Worm (Caenorhabditis elegans): ENCODE measurements around the gene T26C12.3.

DNA sequence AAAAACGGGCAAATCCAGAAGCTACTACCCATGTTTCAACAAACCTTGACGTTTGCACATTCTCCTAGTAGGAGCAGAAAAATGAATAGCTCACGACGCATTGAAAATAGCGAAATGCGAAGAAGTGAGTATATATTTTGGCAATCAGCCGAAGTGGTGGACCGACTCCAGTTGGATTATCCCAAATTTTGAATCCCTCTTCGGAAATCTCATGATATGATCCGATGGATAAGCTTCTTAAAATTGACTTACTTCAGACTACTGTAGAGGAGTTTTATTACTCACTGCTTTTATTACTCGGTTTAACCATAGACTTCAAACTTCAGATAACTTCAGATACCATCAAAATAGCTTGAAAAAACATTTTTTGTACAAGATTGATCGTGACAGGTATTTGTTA is 16.0 kb upstream of the T26C12.3 start, which contains the start of gene gcy-23:
- TF ChIP-seq snpc-4 (tag; optimal IDR thresholded peaks at IDR 0.05), result no peak
- no peak for TF ChIP-seq C34F6.9 (tag; optimal IDR thresholded peaks at IDR 0.05)
- TF ChIP-seq sma-3 (GFP tag; optimal IDR thresholded peaks at IDR 0.05), result no peak
- no peak for TF ChIP-seq lsy-2 (tag; optimal IDR thresholded peaks at IDR 0.05)
- TF ChIP-seq ama-1 (optimal IDR thresholded peaks at IDR 0.05), result no peak
- TF ChIP-seq aly-2 (tag; optimal IDR thresholded peaks at IDR 0.05), result no peak

Data from whole organism, L2 larva.